Fruit fly (Drosophila melanogaster) whole organism, embryonic: ENCODE results near the gene Nt5b.
A peak's percentile ranks its signal among the peaks of the same experiment; 100 is the strongest.

Source experiments
- Awh ChIP-seq: fragments of 200-800 bp; sonication (Bioruptor generic); IDR thresholded peaks from 2 replicates; pipeline ENCODE4, ENCODE4 v1.3.6; 2022; ENCODE audit warnings: missing biosample characterization, missing genetic modification characterization
- CG10979 ChIP-seq: fragments of 200-800 bp; sonication (Bioruptor generic); optimal IDR thresholded peaks from 2 replicates; lab custom pipeline; 2018; ENCODE audit warnings: missing biosample characterization, mild to moderate bottlenecking, missing genetic modification characterization, moderate library complexity
- CG11560 ChIP-seq: fragments of 200-800 bp; sonication (Bioruptor generic); IDR thresholded peaks from 3 replicates; pipeline ENCODE4 v1.3.6; 2022; ENCODE audit warnings: missing biosample characterization, missing genetic modification characterization
- CG11723 ChIP-seq: fragments of 200-800 bp; sonication (Bioruptor generic); optimal IDR thresholded peaks from 2 replicates; lab custom pipeline; 2017; ENCODE audit warnings: missing biosample characterization, mild to moderate bottlenecking, missing genetic modification characterization
- CG12104 ChIP-seq: fragments of 200-800 bp; sonication (Bioruptor generic); optimal IDR thresholded peaks from 3 replicates; lab custom pipeline; 2016; ENCODE audit warnings: missing biosample characterization, missing genetic modification characterization
- CG12769 ChIP-seq: fragments of 200-800 bp; sonication (Bioruptor generic); optimal IDR thresholded peaks from 2 replicates; lab custom pipeline; 2019; ENCODE audit warnings: missing biosample characterization, mild to moderate bottlenecking, missing genetic modification characterization, moderate library complexity
- CG13894 ChIP-seq: fragments of 200-800 bp; sonication (Bioruptor generic); optimal IDR thresholded peaks from 3 replicates; lab custom pipeline; 2018; ENCODE audit warnings: missing biosample characterization, mild to moderate bottlenecking, missing genetic modification characterization, moderate library complexity
- CG15514 ChIP-seq: fragments of 200-800 bp; sonication (Bioruptor generic); optimal IDR thresholded peaks from 3 replicates; lab custom pipeline; 2017; ENCODE audit warnings: missing biosample characterization, missing genetic modification characterization, mild to moderate bottlenecking, moderate library complexity, missing genetic modification reagents
- CG1647 ChIP-seq: fragments of 200-800 bp; sonication (Bioruptor generic); optimal IDR thresholded peaks from 3 replicates; lab custom pipeline; 2016; ENCODE audit warnings: missing biosample characterization, missing genetic modification characterization
- CG17328 ChIP-seq: fragments of 200-800 bp; sonication (Bioruptor generic); IDR thresholded peaks from 2 replicates; pipeline ENCODE4 v1.3.6; 2022; ENCODE audit warnings: missing biosample characterization, missing genetic modification characterization
- CG17912 ChIP-seq: fragments of 200-800 bp; sonication (Bioruptor generic); optimal IDR thresholded peaks from 2 replicates; lab custom pipeline; 2018; ENCODE audit warnings: missing biosample characterization, mild to moderate bottlenecking, missing genetic modification characterization
- CG4424 ChIP-seq: fragments of 200-800 bp; sonication (Bioruptor generic); optimal IDR thresholded peaks from 3 replicates; lab custom pipeline; 2016; ENCODE audit warnings: missing biosample characterization, missing genetic modification characterization
- CG6175 ChIP-seq: fragments of 200-800 bp; sonication (Bioruptor generic); IDR thresholded peaks from 3 replicates; pipeline ENCODE4 v1.3.6; 2022; ENCODE audit warnings: missing biosample characterization, missing genetic modification characterization
- CG7372 ChIP-seq: fragments of 200-800 bp; sonication (Bioruptor generic); IDR thresholded peaks from 2 replicates; pipeline ENCODE4 v1.3.6; 2022; ENCODE audit warnings: missing biosample characterization, missing genetic modification characterization
- CG9876 ChIP-seq: fragments of 200-800 bp; sonication (Bioruptor generic); optimal IDR thresholded peaks from 2 replicates; lab custom pipeline; 2016; ENCODE audit warnings: missing biosample characterization, missing genetic modification characterization
- CTCF ChIP-seq: fragments of 200-800 bp; sonication (Bioruptor generic); optimal IDR thresholded peaks from 2 replicates; lab custom pipeline; 2017; ENCODE audit warnings: missing biosample characterization, mild to moderate bottlenecking, missing genetic modification characterization, moderate library complexity
- Dfd ChIP-seq, 2 experiments: fragments of >200 bp; optimal IDR thresholded peaks; 2 replicates each; lab custom pipeline; 2017; ENCODE audit warnings: missing biosample characterization in 2 of 2, missing genetic modification characterization in 2 of 2
- E2f2 ChIP-seq: fragments of 200-800 bp; sonication (Bioruptor generic); IDR thresholded peaks from 2 replicates; pipeline ENCODE4 v1.3.6; 2022; ENCODE audit warnings: missing biosample characterization, missing genetic modification characterization
- Ets65A ChIP-seq: fragments of 200-800 bp; sonication (Bioruptor generic); peaks from one replicate; lab custom pipeline; 2016; ENCODE audit warnings: missing biosample characterization, missing genetic modification characterization
- HLHmδ ChIP-seq: fragments of 200-800 bp; sonication (Bioruptor generic); optimal IDR thresholded peaks from 2 replicates; lab custom pipeline; 2018; ENCODE audit warnings: missing biosample characterization, mild to moderate bottlenecking, missing genetic modification characterization, moderate library complexity
- MTF-1 ChIP-seq: fragments of 200-800 bp; sonication (Bioruptor generic); optimal IDR thresholded peaks from 2 replicates; lab custom pipeline; 2018; ENCODE audit warnings: missing biosample characterization, mild to moderate bottlenecking, missing genetic modification characterization, borderline replicate concordance
- Med ChIP-seq: fragments of 200-800 bp; sonication (Bioruptor generic); peaks from one replicate; lab custom pipeline; 2016; ENCODE audit warnings: missing biosample characterization, missing genetic modification characterization, mild to moderate bottlenecking, inconsistent platforms, moderate library complexity
- NK7.1 ChIP-seq: fragments of 200-800 bp; sonication (Bioruptor generic); optimal IDR thresholded peaks from 3 replicates; lab custom pipeline; 2016; ENCODE audit warnings: missing biosample characterization, missing genetic modification characterization
- Pdp1 ChIP-seq, 2 experiments: fragments of 200-800 bp; sonication (Bioruptor generic); optimal IDR thresholded peaks; 3 replicates each; lab custom pipeline; 2016; ENCODE audit warnings: missing biosample characterization in 2 of 2, missing genetic modification characterization in 2 of 2, mild to moderate bottlenecking in 1 of 2, moderate library complexity in 1 of 2
- Six4 ChIP-seq: fragments of 200-800 bp; sonication (Bioruptor generic); optimal IDR thresholded peaks from 2 replicates; lab custom pipeline; 2016; ENCODE audit warnings: missing biosample characterization, missing genetic modification characterization
- Xbp1 ChIP-seq: fragments of 200-800 bp; sonication (Bioruptor generic); optimal IDR thresholded peaks from 3 replicates; lab custom pipeline; 2016; ENCODE audit warnings: missing biosample characterization, mild to moderate bottlenecking, missing genetic modification characterization
- cas ChIP-seq: fragments of 200-800 bp; sonication (Bioruptor generic); IDR thresholded peaks from 2 replicates; pipeline ENCODE4 v1.3.6; 2022; ENCODE audit warnings: missing biosample characterization, missing genetic modification characterization
- cg ChIP-seq: fragments of 200-800 bp; sonication (Bioruptor generic); optimal IDR thresholded peaks from 3 replicates; lab custom pipeline; 2019; ENCODE audit warnings: missing biosample characterization, mild to moderate bottlenecking, missing genetic modification characterization, moderate library complexity
- chinmo ChIP-seq: fragments of 200-800 bp; sonication (Bioruptor generic); IDR thresholded peaks from 4 replicates; pipeline ENCODE4 v1.3.6; 2022; ENCODE audit warnings: missing biosample characterization, missing genetic modification characterization; ENCODE audit not compliant: partially characterized antibody
- ci ChIP-seq: fragments of 200-800 bp; sonication (Bioruptor generic); IDR thresholded peaks from 3 replicates; pipeline ENCODE4 v1.3.6; 2022; ENCODE audit warnings: missing biosample characterization, missing genetic modification characterization
- crol ChIP-seq: fragments of 200-800 bp; sonication (Bioruptor generic); IDR thresholded peaks from 2 replicates; pipeline ENCODE4 v1.3.6; 2022; ENCODE audit warnings: missing biosample characterization, missing genetic modification characterization
- cwo ChIP-seq: fragments of 200-800 bp; sonication (Bioruptor generic); optimal IDR thresholded peaks from 3 replicates; lab custom pipeline; 2017; ENCODE audit warnings: missing biosample characterization, missing genetic modification characterization, mild to moderate bottlenecking, moderate library complexity, missing genetic modification reagents
- fru ChIP-seq: fragments of >200 bp; optimal IDR thresholded peaks from 2 replicates; lab custom pipeline; 2017
- ken ChIP-seq: fragments of 200-800 bp; sonication (Bioruptor generic); IDR thresholded peaks from 3 replicates; pipeline ENCODE4 v1.3.6; 2022; ENCODE audit warnings: missing biosample characterization, missing genetic modification characterization
- lola ChIP-seq, 3 experiments: fragments of >200 bp in 2 of 3; fragments of 200-800 bp in 1 of 3; sonication (Bioruptor generic) in 1 of 3; optimal IDR thresholded peaks; 2 replicates each; lab custom pipeline; 2017 to 2019; ENCODE audit warnings: missing biosample characterization in 3 of 3, missing genetic modification characterization in 3 of 3, mild to moderate bottlenecking in 1 of 3, moderate library complexity in 1 of 3
- lov ChIP-seq, 2 experiments: fragments of 200-800 bp in 1 of 2; fragments of >200 bp in 1 of 2; sonication (Bioruptor generic) in 1 of 2; IDR thresholded peaks in 1 of 2; optimal IDR thresholded peaks in 1 of 2; 2 replicates in 1 of 2; 3 replicates in 1 of 2; pipeline versions ENCODE4 v1.3.6 to Lab custom; 2017 to 2022; ENCODE audit warnings: missing biosample characterization in 1 of 2, missing genetic modification characterization in 1 of 2
- phol ChIP-seq: fragments of 200-800 bp; sonication (Bioruptor generic); optimal IDR thresholded peaks from 3 replicates; lab custom pipeline; 2018; ENCODE audit warnings: missing biosample characterization, mild to moderate bottlenecking, missing genetic modification characterization, moderate library complexity
- sd ChIP-seq: fragments of 200-800 bp; sonication (Bioruptor generic); optimal IDR thresholded peaks from 3 replicates; lab custom pipeline; 2018; ENCODE audit warnings: missing biosample characterization, mild to moderate bottlenecking, missing genetic modification characterization, moderate library complexity
- sens-2 ChIP-seq: fragments of 200-800 bp; sonication (Bioruptor generic); IDR thresholded peaks from 2 replicates; pipeline ENCODE4 v1.3.6; 2022; ENCODE audit warnings: missing biosample characterization, missing genetic modification characterization
- sima ChIP-seq: fragments of 200-800 bp; sonication (Bioruptor generic); optimal IDR thresholded peaks from 2 replicates; lab custom pipeline; 2016; ENCODE audit warnings: missing biosample characterization, missing genetic modification characterization
- slou ChIP-seq: fragments of 200-800 bp; sonication (Bioruptor generic); optimal IDR thresholded peaks from 3 replicates; lab custom pipeline; 2016; ENCODE audit warnings: missing biosample characterization, missing genetic modification characterization
- sqz ChIP-seq: fragments of 200-800 bp; sonication (Bioruptor generic); optimal IDR thresholded peaks from 3 replicates; lab custom pipeline; 2018; ENCODE audit warnings: missing biosample characterization, mild to moderate bottlenecking, missing genetic modification characterization
- sr ChIP-seq: fragments of 200-800 bp; sonication (Bioruptor generic); IDR thresholded peaks from 3 replicates; pipeline ENCODE4 v1.3.6; 2022; ENCODE audit warnings: missing biosample characterization, missing genetic modification characterization
- sug ChIP-seq: fragments of 200-800 bp; optimal IDR thresholded peaks from 2 replicates; lab custom pipeline; 2019; ENCODE audit warnings: missing biosample characterization, mild to moderate bottlenecking, missing genetic modification characterization, moderate library complexity
- vvl ChIP-seq: fragments of 200-800 bp; sonication (Bioruptor generic); IDR thresholded peaks from 2 replicates; pipeline ENCODE4 v1.3.6; 2022; ENCODE audit warnings: missing biosample characterization, missing genetic modification characterization
- zen ChIP-seq: fragments of 200-800 bp; sonication (Bioruptor generic); optimal IDR thresholded peaks from 3 replicates; lab custom pipeline; 2018; ENCODE audit warnings: missing biosample characterization, mild to moderate bottlenecking, missing genetic modification characterization, moderate library complexity

The Nt5b gene

DNA sequence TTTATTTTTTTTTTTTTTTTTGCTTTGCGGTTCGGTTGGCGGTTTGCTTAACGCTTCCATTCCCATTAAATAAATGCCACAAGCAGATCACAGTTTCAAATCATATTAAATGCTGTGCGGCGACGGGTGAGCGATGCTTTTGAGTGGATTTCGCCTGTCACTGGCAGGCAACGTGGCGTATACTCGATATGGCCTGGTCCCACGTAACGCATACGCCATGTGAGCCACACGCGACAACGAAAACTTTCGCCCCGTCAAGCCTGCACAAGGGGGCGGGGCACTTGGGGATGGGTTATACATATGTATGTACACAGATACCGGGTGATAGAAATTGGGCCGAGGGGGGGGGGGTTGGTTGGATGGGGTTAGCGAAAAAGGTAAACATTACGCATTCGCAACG is 44.9 kb downstream of the Nt5b start:
- TF ChIP-seq fru (no peak), lola (GFP tag; optimal IDR thresholded peaks at IDR 0.05; lab: Kevin White, UChicago) (no peak), cwo (GFP tag; lab: Kevin White, UChicago) (peak; percentile 31), cas (GFP tag; lab: Robert Waterston, UW) (no peak), CG10979 (tag; lab: Kevin White, UChicago) (peak; percentile 23), CG4424 (GFP tag; lab: Kevin White, UChicago) (no peak), zen (tag; lab: Kevin White, UChicago) (peak; percentile 2), CG7372 (peak; percentile 96)
- TF ChIP-seq, all 482 proteins: peak for 4

DNA sequence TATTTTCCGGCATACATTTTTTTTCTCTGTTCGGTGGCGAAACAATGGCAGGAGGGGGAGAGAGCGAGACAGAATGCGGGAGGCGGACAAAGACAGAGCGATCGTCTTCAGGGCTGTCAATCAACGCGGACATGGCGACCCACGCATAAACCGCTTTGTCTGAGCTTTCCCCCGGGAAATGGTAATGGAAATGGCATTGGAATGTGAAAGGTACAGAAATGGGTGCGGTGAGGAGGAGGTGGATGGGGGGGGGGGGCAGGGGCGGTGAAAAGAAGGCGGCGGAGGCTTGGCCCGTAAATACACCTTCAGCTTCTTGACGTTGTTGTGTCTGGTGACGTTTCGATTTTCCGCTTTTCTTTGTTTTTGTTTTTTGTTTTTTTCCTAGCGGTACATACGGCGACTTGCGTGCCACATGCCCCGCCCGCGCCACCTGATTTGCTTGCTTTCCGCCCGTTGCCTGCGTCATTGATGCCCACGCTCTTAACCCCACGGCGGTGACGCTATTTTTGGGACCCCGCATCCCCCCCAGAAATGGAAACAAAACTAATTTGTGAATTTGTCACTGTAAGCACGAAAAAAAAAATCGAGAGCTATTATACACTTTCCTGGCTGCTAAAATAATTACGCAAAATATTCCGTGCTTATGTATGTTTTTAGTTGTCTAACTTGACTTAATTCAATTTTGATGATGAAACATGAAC is 45.7 kb downstream of the Nt5b start:
- TF ChIP-seq CG9876 (GFP tag; lab: Kevin White, UChicago) (no peak), sqz (peak; percentile 12), CG13894 (tag; lab: Kevin White, UChicago) (no peak), sr (peak; percentile 87), ci (GFP tag; lab: Robert Waterston, UW) (0 out of 3 replicates have a peak, but pooled peaks have one; percentile 38), CG6175 (GFP tag; lab: Robert Waterston, UW) (0 out of 3 replicates have a peak, but pooled peaks have one; percentile 49), Ets65A (GFP tag; lab: Kevin White, UChicago) (peak; percentile 77), crol (GFP tag; lab: Robert Waterston, UW) (peak; percentile 59), Six4 (no peak), NK7.1 (GFP tag; lab: Kevin White, UChicago) (no peak), CG11560 (no peak), CG12769 (tag; lab: Kevin White, UChicago) (peak; percentile 67), sd (tag; lab: Kevin White, UChicago) (peak; percentile 58)
- TF ChIP-seq, all 482 proteins: peak for 8

DNA sequence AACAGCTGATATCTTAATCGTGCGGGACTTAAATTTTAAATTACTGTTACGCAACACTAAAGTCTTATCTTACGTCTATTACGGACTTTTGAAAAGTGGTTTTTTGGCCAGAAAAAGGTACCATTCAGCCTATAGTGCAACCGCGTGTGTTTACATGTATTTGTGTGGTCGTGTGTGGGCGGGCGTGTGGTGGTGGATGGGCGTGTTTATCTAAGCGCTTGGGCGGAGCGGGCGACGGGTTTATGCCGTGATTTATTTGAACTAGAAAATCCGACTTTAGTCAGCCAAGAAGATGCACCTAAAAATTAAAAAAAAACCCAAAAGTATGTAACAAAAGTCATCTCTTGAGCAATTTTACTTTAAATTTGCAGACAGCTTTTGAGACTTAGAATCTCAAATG is 46.5 kb downstream of the Nt5b start:
- TF ChIP-seq CG15514 (GFP tag; lab: Kevin White, UChicago) (no peak), sr (peak; percentile 87), ken (GFP tag; lab: Robert Waterston, UW) (peak; percentile 36; the same call in 1 of the 3 replicates), chinmo (GFP tag; lab: Robert Waterston, UW) (0 out of 4 replicates have a peak, but pooled peaks have one; percentile 22), sens-2 (0 out of 2 replicates have a peak, but pooled peaks have one; percentile 17), vvl (GFP tag; lab: Robert Waterston, UW) (peak; percentile 13; the same call in 1 of the 2 replicates), Dfd (GFP tag; optimal IDR thresholded peaks at IDR 0.05; lab: Kevin White, UChicago) (no peak), slou (GFP tag; lab: Kevin White, UChicago) (no peak), Pdp1 (GFP tag; optimal IDR thresholded peaks at IDR 0.05; lab: Kevin White, UChicago) (peak in 1 of 2 experiments; percentile 80), CG17328 (GFP tag; lab: Robert Waterston, UW) (no peak), cg (GFP tag; lab: Kevin White, UChicago) (peak; percentile 3), HLHmδ (no peak), CG17912 (GFP tag; lab: Kevin White, UChicago) (peak; percentile 1), CG11723 (GFP tag; lab: Kevin White, UChicago) (no peak), E2f2 (GFP tag; lab: Robert Waterston, UW) (0 out of 2 replicates have a peak, but pooled peaks have one; percentile 7), crol (GFP tag; lab: Robert Waterston, UW) (peak; percentile 67), lov (optimal IDR thresholded peaks at IDR 0.05; lab: Kevin White, UChicago) (no peak), lov (GFP tag; IDR thresholded peaks at IDR 0.05; lab: Robert Waterston, UW) (0 out of 3 replicates have a peak, but pooled peaks have one; percentile 29), Med (peak; percentile 81), Xbp1 (GFP tag; lab: Kevin White, UChicago) (no peak), ci (GFP tag; lab: Robert Waterston, UW) (peak; percentile 54; the same call in 2 of the 3 replicates), Awh (GFP tag; lab: Robert Waterston, UW) (0 out of 2 replicates have a peak, but pooled peaks have one; percentile 13), phol (tag; lab: Kevin White, UChicago) (no peak), sima (GFP tag; lab: Kevin White, UChicago) (no peak), sug (no peak), MTF-1 (GFP tag; lab: Kevin White, UChicago) (peak; percentile 56), CG12104 (GFP tag; lab: Kevin White, UChicago) (no peak), CG1647 (no peak), CTCF (GFP tag; lab: Kevin White, UChicago) (peak; percentile 27)
